Worm (Caenorhabditis elegans) whole organism, midembryonic: ENCODE measurements around the gene scav-4.

Experiments
- T22C8.4 ChIP-seq: fragments of 200-800 bp; sonication (Bioruptor generic); IDR thresholded peaks from 2 replicates; pipeline ENCODE4 v1.3.6; 2022; ENCODE audit warnings: missing genetic modification characterization, missing compliant biosample characterization
- cog-1 ChIP-seq: sonication (generic microtip); optimal IDR thresholded peaks from 2 replicates; lab custom pipeline; 2016; ENCODE audit warnings: missing genetic modification characterization, missing compliant biosample characterization
- flt-1 ChIP-seq: fragments of 200-800 bp; sonication (Bioruptor generic); IDR thresholded peaks from 2 replicates; pipeline ENCODE4 v1.3.6; 2022; ENCODE audit warnings: missing genetic modification characterization, missing compliant biosample characterization
- klf-2 ChIP-seq: fragments of 200-800 bp; sonication (Bioruptor generic); conservative IDR thresholded peaks from 2 replicates; pipeline ENCODE4 v1.3.6; 2022; ENCODE audit warnings: missing genetic modification reagents, missing genetic modification characterization, missing compliant biosample characterization
- med-1 ChIP-seq: sonication (generic microtip); optimal IDR thresholded peaks from 2 replicates; lab custom pipeline; 2017; ENCODE audit warnings: missing genetic modification characterization, mild to moderate bottlenecking, missing compliant biosample characterization, antibody characterized with exemption, missing genetic modification reagents; ENCODE audit not compliant: insufficient read depth
- tab-1 ChIP-seq: fragments of 200-800 bp; sonication (Bioruptor generic); IDR thresholded peaks from 2 replicates; pipeline ENCODE4 v1.3.6; 2022; ENCODE audit warnings: missing genetic modification characterization, missing compliant biosample characterization
- ztf-23 ChIP-seq: fragments of 200-800 bp; sonication (Bioruptor generic); IDR thresholded peaks from 2 replicates; pipeline ENCODE4 v1.3.6; 2022; ENCODE audit warnings: missing genetic modification reagents, missing genetic modification characterization, missing compliant biosample characterization
- ztf-29 ChIP-seq: fragments of 200-800 bp; sonication (Bioruptor generic); IDR thresholded peaks from 2 replicates; pipeline ENCODE4 v1.3.6; 2022; ENCODE audit warnings: missing genetic modification reagents, missing genetic modification characterization, missing compliant biosample characterization

- no peak for TF ChIP-seq T22C8.4 (GFP tag; lab: Robert Waterston, UW)
- no peak for TF ChIP-seq med-1 (GFP tag; lab: Kevin White, UChicago)
- no peak for TF ChIP-seq cog-1 (tag; lab: Kevin White, UChicago)
- TF ChIP-seq klf-2 (GFP tag; lab: Robert Waterston, UW): no peak
- TF ChIP-seq tab-1: no peak
- no peak for TF ChIP-seq ztf-23 (GFP tag; lab: Robert Waterston, UW)
- TF ChIP-seq ztf-29 (GFP tag; lab: Robert Waterston, UW): no peak
- no peak for TF ChIP-seq flt-1
Observed at ce11 chrX:13007857-13008813, 26.6 kb downstream of the scav-4 start, which contains the start of gene nhr-25.
